Fruit fly (Drosophila melanogaster) whole organism, embryonic: ENCODE measurements around the gene CG11980.

Experiments used
- CG10209 ChIP-seq: fragments of 200-800 bp; sonication (Bioruptor generic); optimal IDR thresholded peaks from 3 replicates; lab custom pipeline; 2017; ENCODE audit warnings: missing biosample characterization, mild to moderate bottlenecking, missing genetic modification characterization, missing genetic modification reagents
- CG14710 ChIP-seq: fragments of 200-800 bp; sonication (Bioruptor generic); optimal IDR thresholded peaks from 3 replicates; lab custom pipeline; 2019; ENCODE audit warnings: missing biosample characterization, mild to moderate bottlenecking, missing genetic modification characterization, moderate library complexity
- CG1529 ChIP-seq: fragments of 200-800 bp; sonication (Bioruptor generic); optimal IDR thresholded peaks from 3 replicates; lab custom pipeline; 2018; ENCODE audit warnings: missing biosample characterization, missing genetic modification characterization
- CG1603 ChIP-seq: fragments of 200-800 bp; sonication (Bioruptor generic); optimal IDR thresholded peaks from 2 replicates; lab custom pipeline; 2019; ENCODE audit warnings: missing biosample characterization, mild to moderate bottlenecking, missing genetic modification characterization, moderate library complexity
- CG16815 ChIP-seq: fragments of 200-800 bp; sonication (Bioruptor generic); optimal IDR thresholded peaks from 3 replicates; lab custom pipeline; 2017; ENCODE audit warnings: missing biosample characterization, mild to moderate bottlenecking, missing genetic modification characterization
- CG16863 ChIP-seq: fragments of 200-800 bp; sonication (Bioruptor generic); optimal IDR thresholded peaks from 3 replicates; lab custom pipeline; 2016; ENCODE audit warnings: missing biosample characterization, missing genetic modification characterization
- CG17359 ChIP-seq: fragments of 200-800 bp; sonication (Bioruptor generic); optimal IDR thresholded peaks from 3 replicates; lab custom pipeline; 2018; ENCODE audit warnings: missing biosample characterization, mild to moderate bottlenecking, missing genetic modification characterization, moderate library complexity
- CG2120 ChIP-seq: fragments of 200-800 bp; sonication (Bioruptor generic); optimal IDR thresholded peaks from 3 replicates; lab custom pipeline; 2016; ENCODE audit warnings: missing biosample characterization, missing genetic modification characterization
- CG2678 ChIP-seq: fragments of 200-800 bp; sonication (Bioruptor generic); optimal IDR thresholded peaks from 3 replicates; lab custom pipeline; 2019; ENCODE audit warnings: missing biosample characterization, mild to moderate bottlenecking, missing genetic modification characterization, moderate library complexity
- CG30020 ChIP-seq: fragments of 200-800 bp; optimal IDR thresholded peaks from 2 replicates; lab custom pipeline; 2019; ENCODE audit warnings: missing biosample characterization, mild to moderate bottlenecking, missing genetic modification characterization, moderate library complexity
- CG3163 ChIP-seq: fragments of 200-800 bp; sonication (Bioruptor generic); optimal IDR thresholded peaks from 3 replicates; lab custom pipeline; 2016; ENCODE audit warnings: missing biosample characterization, missing genetic modification characterization
- CG3281 ChIP-seq: fragments of 200-800 bp; sonication (Bioruptor generic); optimal IDR thresholded peaks from 3 replicates; lab custom pipeline; 2017; ENCODE audit warnings: missing biosample characterization, mild to moderate bottlenecking, missing genetic modification characterization
- CG3995 ChIP-seq: fragments of 200-800 bp; sonication (Bioruptor generic); optimal IDR thresholded peaks from 3 replicates; lab custom pipeline; 2016; ENCODE audit warnings: missing biosample characterization, missing genetic modification characterization
- CG43689 ChIP-seq: fragments of 200-800 bp; sonication (Bioruptor generic); IDR thresholded peaks from 2 replicates; pipeline ENCODE4 v1.3.6; 2022; ENCODE audit warnings: missing biosample characterization, missing genetic modification characterization
- CG4730 ChIP-seq: fragments of 200-800 bp; sonication (Bioruptor generic); IDR thresholded peaks from 2 replicates; pipeline ENCODE4 v1.3.6; 2022; ENCODE audit warnings: missing biosample characterization, missing genetic modification characterization
- CG5245 ChIP-seq: fragments of 200-800 bp; sonication (Bioruptor generic); optimal IDR thresholded peaks from 3 replicates; lab custom pipeline; 2016; ENCODE audit warnings: missing biosample characterization, missing genetic modification characterization
- CG6765 ChIP-seq: fragments of 200-800 bp; sonication (Bioruptor generic); optimal IDR thresholded peaks from 3 replicates; lab custom pipeline; 2017; ENCODE audit warnings: missing biosample characterization, mild to moderate bottlenecking, missing genetic modification characterization
- CG7786 ChIP-seq: fragments of 200-800 bp; sonication (Bioruptor generic); optimal IDR thresholded peaks from 2 replicates; lab custom pipeline; 2016; ENCODE audit warnings: missing biosample characterization, missing genetic modification characterization
- CG8281 ChIP-seq: fragments of 200-800 bp; sonication (Bioruptor generic); optimal IDR thresholded peaks from 2 replicates; lab custom pipeline; 2018; ENCODE audit warnings: missing biosample characterization, mild to moderate bottlenecking, missing genetic modification characterization, moderate library complexity
- CG9437 ChIP-seq: fragments of 200-800 bp; sonication (Bioruptor generic); optimal IDR thresholded peaks from 2 replicates; lab custom pipeline; 2018; ENCODE audit warnings: missing biosample characterization, mild to moderate bottlenecking, missing genetic modification characterization
- CG9727 ChIP-seq: fragments of 200-800 bp; sonication (Bioruptor generic); optimal IDR thresholded peaks from 3 replicates; lab custom pipeline; 2017; ENCODE audit warnings: missing biosample characterization, mild to moderate bottlenecking, missing genetic modification characterization
- Chrac-16 ChIP-seq: fragments of 200-800 bp; sonication (Bioruptor generic); optimal IDR thresholded peaks from 3 replicates; lab custom pipeline; 2016; ENCODE audit warnings: missing biosample characterization, missing genetic modification characterization
- CrebB ChIP-seq: fragments of 200-800 bp; sonication (Bioruptor generic); optimal IDR thresholded peaks from 3 replicates; lab custom pipeline; 2018; ENCODE audit warnings: missing biosample characterization, mild to moderate bottlenecking, missing genetic modification characterization
- Dip3 ChIP-seq: fragments of 200-800 bp; sonication (Bioruptor generic); optimal IDR thresholded peaks from 3 replicates; lab custom pipeline; 2016; ENCODE audit warnings: missing biosample characterization, missing genetic modification characterization
- Ets65A ChIP-seq: fragments of 200-800 bp; sonication (Bioruptor generic); peaks from one replicate; lab custom pipeline; 2016; ENCODE audit warnings: missing biosample characterization, missing genetic modification characterization
- Ets97D ChIP-seq: fragments of 200-800 bp; sonication (Bioruptor generic); optimal IDR thresholded peaks from 3 replicates; lab custom pipeline; 2016; ENCODE audit warnings: missing biosample characterization, missing genetic modification characterization
- Fer2 ChIP-seq: fragments of 200-800 bp; sonication (Bioruptor generic); optimal IDR thresholded peaks from 2 replicates; lab custom pipeline; 2018; ENCODE audit warnings: missing biosample characterization, mild to moderate bottlenecking, missing genetic modification characterization, moderate library complexity
- HLH3B ChIP-seq: fragments of 200-800 bp; sonication (Bioruptor generic); IDR thresholded peaks from 2 replicates; pipeline ENCODE4 v1.3.6; 2022; ENCODE audit warnings: missing biosample characterization, missing genetic modification characterization
- Hr51 ChIP-seq, 2 experiments: fragments of 200-800 bp; sonication (Bioruptor generic); optimal IDR thresholded peaks; 2 replicates in 1 of 2; 3 replicates in 1 of 2; lab custom pipeline; 2016 to 2018; ENCODE audit warnings: missing biosample characterization in 2 of 2, missing genetic modification characterization in 2 of 2, mild to moderate bottlenecking in 1 of 2, moderate library complexity in 1 of 2
- Meics ChIP-seq: fragments of 200-800 bp; sonication (Bioruptor generic); optimal IDR thresholded peaks from 2 replicates; lab custom pipeline; 2017; ENCODE audit warnings: missing biosample characterization, mild to moderate bottlenecking, missing genetic modification characterization
- Sox102F ChIP-seq: fragments of 200-800 bp; sonication (Bioruptor generic); optimal IDR thresholded peaks from 2 replicates; lab custom pipeline; 2018; ENCODE audit warnings: missing biosample characterization, mild to moderate bottlenecking, missing genetic modification characterization, moderate library complexity
- chif ChIP-seq, 2 experiments: fragments of 200-800 bp; sonication (Bioruptor generic); optimal IDR thresholded peaks; 3 replicates each; lab custom pipeline; 2016; ENCODE audit warnings: missing biosample characterization in 2 of 2, missing genetic modification characterization in 2 of 2
- cwo ChIP-seq: fragments of 200-800 bp; sonication (Bioruptor generic); optimal IDR thresholded peaks from 3 replicates; lab custom pipeline; 2017; ENCODE audit warnings: missing biosample characterization, missing genetic modification characterization, mild to moderate bottlenecking, moderate library complexity, missing genetic modification reagents
- dpn ChIP-seq, 2 experiments: fragments of 200-800 bp; sonication (Bioruptor generic); optimal IDR thresholded peaks; 3 replicates each; lab custom pipeline; 2016; ENCODE audit warnings: missing biosample characterization in 2 of 2, missing genetic modification characterization in 2 of 2
- fu2 ChIP-seq: fragments of 200-800 bp; sonication (Bioruptor generic); optimal IDR thresholded peaks from 2 replicates; lab custom pipeline; 2016; ENCODE audit warnings: missing biosample characterization, missing genetic modification characterization
- gem ChIP-seq: fragments of 200-800 bp; sonication (Bioruptor generic); optimal IDR thresholded peaks from 2 replicates; lab custom pipeline; 2019; ENCODE audit warnings: missing biosample characterization, mild to moderate bottlenecking, missing genetic modification characterization, moderate library complexity
- gt ChIP-seq: fragments of 200-800 bp; sonication (Bioruptor generic); IDR thresholded peaks from 2 replicates; pipeline ENCODE4 v1.3.6; 2022; ENCODE audit warnings: missing biosample characterization, missing genetic modification characterization
- jumu ChIP-seq: fragments of 200-800 bp; sonication (Bioruptor generic); optimal IDR thresholded peaks from 3 replicates; lab custom pipeline; 2016; ENCODE audit warnings: missing biosample characterization, missing genetic modification characterization
- lab ChIP-seq: fragments of 200-800 bp; sonication (Bioruptor generic); optimal IDR thresholded peaks from 3 replicates; lab custom pipeline; 2017; ENCODE audit warnings: missing biosample characterization, missing genetic modification characterization, mild to moderate bottlenecking, moderate library complexity, missing genetic modification reagents
- lola ChIP-seq, 3 experiments: fragments of >200 bp in 2 of 3; fragments of 200-800 bp in 1 of 3; sonication (Bioruptor generic) in 1 of 3; optimal IDR thresholded peaks; 2 replicates each; lab custom pipeline; 2017 to 2019; ENCODE audit warnings: missing biosample characterization in 3 of 3, missing genetic modification characterization in 3 of 3, mild to moderate bottlenecking in 1 of 3, moderate library complexity in 1 of 3
- nerfin-1 ChIP-seq: fragments of 200-800 bp; sonication (Bioruptor generic); optimal IDR thresholded peaks from 3 replicates; lab custom pipeline; 2019; ENCODE audit warnings: missing biosample characterization, mild to moderate bottlenecking, missing genetic modification characterization, moderate library complexity
- odd ChIP-seq: fragments of 200-800 bp; sonication (Bioruptor generic); optimal IDR thresholded peaks from 2 replicates; lab custom pipeline; 2017; ENCODE audit warnings: missing biosample characterization, mild to moderate bottlenecking, missing genetic modification characterization
- pros ChIP-seq: fragments of 200-800 bp; sonication (Bioruptor generic); optimal IDR thresholded peaks from 3 replicates; lab custom pipeline; 2019; ENCODE audit warnings: missing biosample characterization, mild to moderate bottlenecking, missing genetic modification characterization, moderate library complexity
- shn ChIP-seq: fragments of 200-800 bp; sonication (Bioruptor generic); optimal IDR thresholded peaks from 3 replicates; lab custom pipeline; 2016; ENCODE audit warnings: missing biosample characterization, missing genetic modification characterization
- sna ChIP-seq: fragments of 200-800 bp; sonication (Bioruptor generic); IDR thresholded peaks from 2 replicates; pipeline ENCODE4 v1.3.6; 2022; ENCODE audit warnings: missing biosample characterization, missing genetic modification characterization; ENCODE audit not compliant: partially characterized antibody
- sqz ChIP-seq: fragments of 200-800 bp; sonication (Bioruptor generic); optimal IDR thresholded peaks from 3 replicates; lab custom pipeline; 2018; ENCODE audit warnings: missing biosample characterization, mild to moderate bottlenecking, missing genetic modification characterization
- tio ChIP-seq: fragments of 200-800 bp; sonication (Bioruptor generic); optimal IDR thresholded peaks from 2 replicates; lab custom pipeline; 2017; ENCODE audit warnings: missing biosample characterization, missing genetic modification characterization, inconsistent platforms
- unpg ChIP-seq: fragments of 200-800 bp; sonication (Bioruptor generic); optimal IDR thresholded peaks from 3 replicates; lab custom pipeline; 2018; ENCODE audit warnings: missing biosample characterization, mild to moderate bottlenecking, missing genetic modification characterization, moderate library complexity
- zen ChIP-seq: fragments of 200-800 bp; sonication (Bioruptor generic); optimal IDR thresholded peaks from 3 replicates; lab custom pipeline; 2018; ENCODE audit warnings: missing biosample characterization, mild to moderate bottlenecking, missing genetic modification characterization, moderate library complexity

Gene CG11980

dm6 chr3R:9053850-9054441 lies 50.1 kb downstream of the CG11980 start (continued):
- TF ChIP-seq CG6765 (peak; percentile 45), CG8281 (peak; percentile 18), CG5245 (no peak), fu2 (GFP tag; lab: Kevin White, UChicago) (peak; percentile 40), odd (GFP tag; lab: Kevin White, UChicago) (no peak), tio (GFP tag; lab: Kevin White, UChicago) (peak; percentile 40), CG10209 (peak; percentile 52), sna (no peak), pros (GFP tag; lab: Kevin White, UChicago) (no peak), CG16815 (GFP tag; lab: Kevin White, UChicago) (peak; percentile 39), Ets97D (GFP tag; lab: Kevin White, UChicago) (peak; percentile 10), Ets65A (peak; percentile 96), Chrac-16 (peak; percentile 44), cwo (GFP tag; lab: Kevin White, UChicago) (peak; percentile 38), CG2678 (peak; percentile 78), CrebB (tag; lab: Kevin White, UChicago) (no peak), zen (tag; lab: Kevin White, UChicago) (peak; percentile 13), CG2120 (GFP tag; lab: Kevin White, UChicago) (peak; percentile 68), chif (GFP tag; optimal IDR thresholded peaks at IDR 0.05; lab: Kevin White, UChicago) (peak in 1 of 2 experiments; percentile 18), CG4730 (no peak), lola (GFP tag; optimal IDR thresholded peaks at IDR 0.05; lab: Kevin White, UChicago) (peak in 1 of 3 experiments; percentile 26), CG43689 (GFP tag; lab: Robert Waterston, UW) (no peak), gem (tag; lab: Kevin White, UChicago) (peak; percentile 67), sqz (GFP tag; lab: Kevin White, UChicago) (no peak), jumu (GFP tag; lab: Kevin White, UChicago) (peak; percentile 8), Fer2 (tag; lab: Kevin White, UChicago) (peak; percentile 4), unpg (GFP tag; lab: Kevin White, UChicago) (peak; percentile 41), CG14710 (tag; lab: Kevin White, UChicago) (peak; percentile 6), HLH3B (GFP tag; lab: Robert Waterston, UW) (no peak), lab (GFP tag; lab: Kevin White, UChicago) (peak; percentile 50), CG16863 (GFP tag; lab: Kevin White, UChicago) (peak; percentile 8), CG9727 (GFP tag; lab: Kevin White, UChicago) (peak; percentile 8), Dip3 (GFP tag; lab: Kevin White, UChicago) (peak; percentile 63), Meics (GFP tag; lab: Kevin White, UChicago) (peak; percentile 66), CG1529 (GFP tag; lab: Kevin White, UChicago) (peak; percentile 8), CG1603 (peak; percentile 22), dpn (GFP tag; optimal IDR thresholded peaks at IDR 0.05; lab: Kevin White, UChicago) (peak in 1 of 2 experiments; percentile 31), CG17359 (tag; lab: Kevin White, UChicago) (peak; percentile 28), CG7786 (GFP tag; lab: Kevin White, UChicago) (peak; percentile 53), CG3995 (peak; percentile 8), shn (GFP tag; lab: Kevin White, UChicago) (peak; percentile 19), nerfin-1 (peak; percentile 24), Sox102F (peak; percentile 55), CG30020 (tag; lab: Kevin White, UChicago) (no peak), CG9437 (GFP tag; lab: Kevin White, UChicago) (peak; percentile 58), CG3281 (peak; percentile 58), Hr51 (GFP tag; optimal IDR thresholded peaks at IDR 0.05; lab: Kevin White, UChicago) (peak in 1 of 2 experiments; percentile 54), CG3163 (GFP tag; lab: Kevin White, UChicago) (peak; percentile 70), gt (GFP tag; lab: Robert Waterston, UW) (no peak)
